Worm (Caenorhabditis elegans): ENCODE measurements around the gene ZK757.10.

ZK757.10 gene

ce11 chrIII:9859133-9859775 lies 17.8 kb upstream of the ZK757.10 start, which contains the start of gene gpdh-2:
Gene gpdh-2, minus strand, starts transcription at chrIII:9859183.
- no peak for TF ChIP-seq skn-1 (tag; optimal IDR thresholded peaks at IDR 0.05)
- TF ChIP-seq lin-29 (GFP tag; IDR thresholded peaks at IDR 0.05), result no peak
- TF ChIP-seq dmd-8 (GFP tag; IDR thresholded peaks at IDR 0.05), result no peak
- TF ChIP-seq T26A8.4 (GFP tag; IDR thresholded peaks at IDR 0.05), result no peak
- TF ChIP-seq daf-16 (GFP tag; optimal IDR thresholded peaks at IDR 0.05), result peak in 1 of 2 experiments; percentile 81
- no peak for TF ChIP-seq daf-16 (tag; optimal IDR thresholded peaks at IDR 0.05)

- TF ChIP-seq lir-3 (tag; optimal IDR thresholded peaks at IDR 0.05), result no peak
- TF ChIP-seq spr-3 (GFP tag; optimal IDR thresholded peaks at IDR 0.05), result no peak
- no peak for TF ChIP-seq ztf-7 (tag; optimal IDR thresholded peaks at IDR 0.05)
- peak in 1 of 2 experiments; percentile 85 for TF ChIP-seq unc-62 (GFP tag; optimal IDR thresholded peaks at IDR 0.05 in 1 of 2)
- no peak for TF ChIP-seq unc-62 (tag; optimal IDR thresholded peaks at IDR 0.05)
- TF ChIP-seq lin-39 (tag; optimal IDR thresholded peaks at IDR 0.05), result peak; percentile 7
- peak; percentile 34 for TF ChIP-seq fkh-10 (GFP tag; optimal IDR thresholded peaks at IDR 0.05)
Measured at ce11 chrIII:9860201-9860780, 16.8 kb upstream of the ZK757.10 start, which contains the start of gene twk-48. Gene twk-48, plus strand, starts transcription at chrIII:9860730.

- TF ChIP-seq snpc-4 (tag; optimal IDR thresholded peaks at IDR 0.05) (no peak), php-3 (GFP tag; IDR thresholded peaks at IDR 0.05) (peak; percentile 73), fkh-10 (GFP tag; optimal IDR thresholded peaks at IDR 0.05) (peak; percentile 8), hif-1 (tag; optimal IDR thresholded peaks at IDR 0.05) (peak in 1 of 2 experiments; percentile 57), ceh-32 (tag; optimal IDR thresholded peaks at IDR 0.05; ENCODE audit: poor library complexity) (no peak), zag-1 (tag; optimal IDR thresholded peaks at IDR 0.05) (no peak), daf-8 (GFP tag; IDR thresholded peaks at IDR 0.05) (no peak), ama-1 (optimal IDR thresholded peaks at IDR 0.05) (no peak), sdz-12 (GFP tag; optimal IDR thresholded peaks at IDR 0.05) (peak; percentile 39), egl-43 (GFP tag; IDR thresholded peaks at IDR 0.05) (peak; percentile 94), lin-13 (GFP tag; optimal IDR thresholded peaks at IDR 0.05) (peak; percentile 60), Y105C5A.15 (GFP tag; IDR thresholded peaks at IDR 0.05) (peak; percentile 92), attf-4 (tag; optimal IDR thresholded peaks at IDR 0.05) (no peak), D1046.2 (GFP tag; IDR thresholded peaks at IDR 0.05) (no peak), ztf-7 (tag; optimal IDR thresholded peaks at IDR 0.05) (no peak), ceh-20 (GFP tag; IDR thresholded peaks at IDR 0.05) (peak; percentile 81), mxl-2 (GFP tag; conservative IDR thresholded peaks at IDR 0.05) (peak; percentile 75; the same call in 1 of the 2 replicates), tag-97 (GFP tag; IDR thresholded peaks at IDR 0.05) (no peak), madf-9 (GFP tag; conservative IDR thresholded peaks at IDR 0.05) (peak; percentile 89), daf-16 (GFP tag; optimal IDR thresholded peaks at IDR 0.05) (peak in 1 of 2 experiments; percentile 18), daf-16 (tag; optimal IDR thresholded peaks at IDR 0.05) (peak; percentile 40), nhr-77 (tag; optimal IDR thresholded peaks at IDR 0.05) (peak; percentile 4), daf-19 (GFP tag; conservative IDR thresholded peaks at IDR 0.05) (0 out of 2 replicates have a peak, but pooled peaks have one; percentile 35), aha-1 (tag) (peak; percentile 75), ztf-11 (tag; optimal IDR thresholded peaks at IDR 0.05) (no peak), F44E2.7 (GFP tag; IDR thresholded peaks at IDR 0.05) (peak; percentile 89; the same call in 1 of the 2 replicates), zfp-2 (tag; optimal IDR thresholded peaks at IDR 0.05) (no peak), skn-1 (tag; optimal IDR thresholded peaks at IDR 0.05) (no peak), unc-130 (GFP tag; optimal IDR thresholded peaks at IDR 0.05) (peak; percentile 36), F10B5.3 (tag; optimal IDR thresholded peaks at IDR 0.05) (no peak), egl-27 (tag; optimal IDR thresholded peaks at IDR 0.05) (no peak), spr-3 (GFP tag; optimal IDR thresholded peaks at IDR 0.05) (peak; percentile 8), gei-8 (GFP tag; optimal IDR thresholded peaks at IDR 0.05) (peak; percentile 78), arid-1 (GFP tag; conservative IDR thresholded peaks at IDR 0.05) (peak; percentile 83), nhr-111 (GFP tag; optimal IDR thresholded peaks at IDR 0.05) (peak; percentile 48), ceh-44 (GFP tag; IDR thresholded peaks at IDR 0.05) (peak; percentile 82), dmd-8 (GFP tag; IDR thresholded peaks at IDR 0.05) (peak; percentile 97), lin-38 (GFP tag; IDR thresholded peaks at IDR 0.05) (peak; percentile 82)
Measured at ce11 chrIII:9861470-9862342, 15.3 kb upstream of the ZK757.10 start.
